Worm (Caenorhabditis elegans) whole organism, young adult: ENCODE data around the gene cnc-1.
A peak's percentile ranks its signal among the peaks of the same experiment; 100 is the strongest.

Source experiments
- B0261.1 ChIP-seq: sonication (generic microtip); optimal IDR thresholded peaks from 2 replicates; lab custom pipeline; 2016; ENCODE audit warnings: mild to moderate bottlenecking, missing genetic modification characterization, moderate library complexity, missing compliant biosample characterization
- C06A6.2 ChIP-seq: fragments of 200-800 bp; sonication (Bioruptor generic); conservative IDR thresholded peaks from 2 replicates; pipeline ENCODE4 v1.3.6; 2022; ENCODE audit warnings: missing genetic modification characterization, missing compliant biosample characterization
- D2030.7 ChIP-seq: fragments of 200-800 bp; sonication (Bioruptor generic); IDR thresholded peaks from 2 replicates; pipeline ENCODE4 v1.3.6; 2022; ENCODE audit warnings: missing genetic modification reagents, missing genetic modification characterization, missing compliant biosample characterization
- F22D6.2 ChIP-seq: sonication (generic microtip); optimal IDR thresholded peaks from 2 replicates; lab custom pipeline; 2016; ENCODE audit warnings: mild to moderate bottlenecking, missing genetic modification characterization, missing compliant biosample characterization
- F23B12.7 ChIP-seq: sonication (generic microtip); optimal IDR thresholded peaks from 2 replicates; lab custom pipeline; 2017; ENCODE audit warnings: missing genetic modification characterization, mild to moderate bottlenecking, missing compliant biosample characterization, antibody characterized with exemption, moderate library complexity; ENCODE audit not compliant: insufficient read depth
- Y53G8AR.9 ChIP-seq: fragments of 200-800 bp; sonication (Bioruptor generic); conservative IDR thresholded peaks from 2 replicates; pipeline ENCODE4 v1.3.6; 2022; ENCODE audit warnings: missing genetic modification reagents, missing genetic modification characterization, missing compliant biosample characterization
- Y79H2A.3 ChIP-seq: fragments of 200-800 bp; sonication (Bioruptor generic); conservative IDR thresholded peaks from 2 replicates; pipeline ENCODE4 v1.3.6; 2022; ENCODE audit warnings: missing genetic modification reagents, missing genetic modification characterization, missing compliant biosample characterization
- ceh-58 ChIP-seq: fragments of 200-800 bp; sonication (Bioruptor generic); IDR thresholded peaks from 2 replicates; pipeline ENCODE4 v1.3.6; 2022; ENCODE audit warnings: missing genetic modification characterization, missing compliant biosample characterization
- dox-1 ChIP-seq: fragments of 200-800 bp; sonication (Bioruptor generic); IDR thresholded peaks from 2 replicates; pipeline ENCODE4 v1.3.6; 2022; ENCODE audit warnings: missing genetic modification reagents, missing genetic modification characterization, missing compliant biosample characterization
- him-1 ChIP-seq: sonication (generic microtip); optimal IDR thresholded peaks from 2 replicates; lab custom pipeline; 2016; ENCODE audit warnings: missing genotype, missing genetic modification reagents, missing genetic modification characterization, missing compliant biosample characterization
- hsf-1 ChIP-seq: fragments of 200-800 bp; sonication (Bioruptor generic); IDR thresholded peaks from 2 replicates; pipeline ENCODE4 v1.3.6; 2022; ENCODE audit warnings: missing genetic modification reagents, missing genetic modification characterization, missing compliant biosample characterization
- lin-35 ChIP-seq, 3 experiments: fragments of 150-350 bp in 2 of 3; sonication (generic microtip) in 1 of 3; optimal IDR thresholded peaks; 2 replicates each; lab custom pipeline; 2014 to 2018; ENCODE audit warnings: missing biosample characterization in 3 of 3, missing genetic modification characterization in 3 of 3, missing genetic modification reagents in 3 of 3
- lsl-1 ChIP-seq: fragments of 200-800 bp; sonication (Bioruptor generic); optimal IDR thresholded peaks from 2 replicates; lab custom pipeline; 2018; ENCODE audit warnings: mild to moderate bottlenecking, missing genetic modification characterization, moderate library complexity, missing compliant biosample characterization
- madf-10 ChIP-seq: sonication (generic microtip); optimal IDR thresholded peaks from 2 replicates; lab custom pipeline; 2016; ENCODE audit warnings: mild to moderate bottlenecking, missing genetic modification characterization, missing compliant biosample characterization
- madf-6 ChIP-seq: fragments of 200-800 bp; sonication (Bioruptor generic); IDR thresholded peaks from 2 replicates; pipeline ENCODE4 v1.3.6; 2022; ENCODE audit warnings: missing genetic modification reagents, missing genetic modification characterization, missing compliant biosample characterization
- mxl-1 ChIP-seq: sonication (generic microtip); optimal IDR thresholded peaks from 2 replicates; lab custom pipeline; 2016; ENCODE audit warnings: missing genetic modification characterization, missing compliant biosample characterization
- nhr-27 ChIP-seq: fragments of 200-800 bp; sonication (Bioruptor generic); optimal IDR thresholded peaks from 2 replicates; lab custom pipeline; 2018; ENCODE audit warnings: mild to moderate bottlenecking, missing genetic modification characterization, moderate library complexity, missing compliant biosample characterization
- rcor-1 ChIP-seq: fragments of 200-800 bp; sonication (Bioruptor generic); IDR thresholded peaks from 2 replicates; pipeline ENCODE4 v1.3.6; 2022; ENCODE audit warnings: missing genetic modification reagents, missing genetic modification characterization, missing compliant biosample characterization
- snpc-1.1 ChIP-seq: sonication (generic microtip); optimal IDR thresholded peaks from 2 replicates; lab custom pipeline; 2017; ENCODE audit warnings: missing genetic modification characterization, mild to moderate bottlenecking, missing compliant biosample characterization, antibody characterized with exemption, moderate library complexity, missing genotype, missing genetic modification reagents; ENCODE audit not compliant: insufficient read depth
- somi-1 ChIP-seq: fragments of 200-800 bp; sonication (Bioruptor generic); optimal IDR thresholded peaks from 2 replicates; lab custom pipeline; 2018; ENCODE audit warnings: mild to moderate bottlenecking, missing genetic modification characterization, missing compliant biosample characterization
- sptf-2 ChIP-seq: fragments of 200-800 bp; sonication (Bioruptor generic); optimal IDR thresholded peaks from 2 replicates; lab custom pipeline; 2018; ENCODE audit warnings: mild to moderate bottlenecking, missing genetic modification characterization, missing compliant biosample characterization
- ztf-26 ChIP-seq: sonication (generic microtip); optimal IDR thresholded peaks from 2 replicates; lab custom pipeline; 2017; ENCODE audit warnings: missing genetic modification characterization, missing compliant biosample characterization

Gene cnc-1

DNA sequence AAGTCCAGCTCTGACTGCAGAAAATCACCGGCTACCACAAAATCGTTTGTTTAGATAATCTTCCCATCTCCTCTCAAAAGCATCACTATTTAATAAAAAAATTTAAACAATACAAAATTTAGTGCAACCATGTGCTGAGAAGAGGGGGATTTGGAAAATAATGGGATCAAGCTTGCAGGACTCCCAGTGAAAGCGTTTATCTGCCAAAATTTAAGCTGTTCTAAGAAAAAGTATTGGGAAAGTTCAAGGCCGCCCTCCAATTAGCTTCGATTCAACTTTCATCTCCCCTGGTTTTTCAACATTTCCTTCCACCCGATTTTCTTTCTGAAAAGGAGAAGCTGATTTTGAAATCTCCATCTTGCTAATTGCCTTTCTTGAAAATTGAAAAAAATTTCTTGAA lies 36.0 kb downstream of the cnc-1 start:
- TF ChIP-seq Y79H2A.3, result no peak
- no peak for TF ChIP-seq him-1
- TF ChIP-seq B0261.1 (tag; lab: Kevin White, UChicago), result no peak
- TF ChIP-seq lin-35 (GFP tag; optimal IDR thresholded peaks at IDR 0.05; lab: Kevin White, UChicago), result no peak
- TF ChIP-seq rcor-1 (GFP tag; lab: Robert Waterston, UW), result no peak
- TF ChIP-seq sptf-2 (GFP tag; lab: Kevin White, UChicago), result no peak
- TF ChIP-seq Y53G8AR.9, result no peak
- no peak for TF ChIP-seq lsl-1
- TF ChIP-seq snpc-1.1, result no peak
- no peak for TF ChIP-seq somi-1 (GFP tag; lab: Kevin White, UChicago)
- no peak for TF ChIP-seq F23B12.7 (tag; lab: Kevin White, UChicago)
- no peak for TF ChIP-seq D2030.7 (GFP tag; lab: Robert Waterston, UW)
- no peak for TF ChIP-seq ztf-26 (tag; lab: Kevin White, UChicago)
- no peak for TF ChIP-seq ceh-58 (GFP tag; lab: Robert Waterston, UW)
- TF ChIP-seq madf-10, result no peak
- no peak for TF ChIP-seq nhr-27
- no peak for TF ChIP-seq dox-1
- no peak for TF ChIP-seq F22D6.2 (tag; lab: Kevin White, UChicago)
- TF ChIP-seq C06A6.2, result no peak
- no peak for TF ChIP-seq mxl-1

DNA sequence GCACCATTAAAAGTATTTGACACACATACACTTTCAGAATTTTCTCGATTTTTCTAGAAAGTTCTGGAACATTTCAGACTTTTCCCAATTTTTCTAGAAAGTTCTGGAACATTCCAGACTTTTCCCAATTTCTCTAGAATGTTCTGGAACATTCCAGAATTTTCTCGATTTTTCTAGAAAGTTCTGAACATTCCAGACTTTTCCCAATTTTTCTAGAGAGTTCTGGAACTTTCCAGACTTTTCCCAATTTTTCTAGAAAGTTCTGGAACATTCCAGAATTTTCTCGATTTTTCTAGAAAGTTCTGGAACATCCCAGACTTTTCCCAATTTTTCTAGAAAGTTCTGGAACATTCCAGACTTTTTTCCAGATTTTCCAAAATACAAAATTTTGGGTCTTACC lies 40.6 kb downstream of the cnc-1 start:
- 0 out of 2 replicates have a peak, but pooled peaks have one; percentile 27 for TF ChIP-seq madf-6 (GFP tag; lab: Robert Waterston, UW)
- peak; percentile 91; the same call in 1 of the 2 replicates for TF ChIP-seq hsf-1 (GFP tag; lab: Robert Waterston, UW)
